Fruit fly (Drosophila melanogaster) S2 (cell line): ENCODE results near the gene Ugt301D1.

Source experiments
- CG8478 ChIP-seq: fragments of >200 bp; optimal IDR thresholded peaks from 2 replicates; lab custom pipeline; 2018
- CTCF ChIP-seq, 2 experiments: fragments of >200 bp; optimal IDR thresholded peaks; 2 replicates each; lab custom pipeline; 2018

DNA sequence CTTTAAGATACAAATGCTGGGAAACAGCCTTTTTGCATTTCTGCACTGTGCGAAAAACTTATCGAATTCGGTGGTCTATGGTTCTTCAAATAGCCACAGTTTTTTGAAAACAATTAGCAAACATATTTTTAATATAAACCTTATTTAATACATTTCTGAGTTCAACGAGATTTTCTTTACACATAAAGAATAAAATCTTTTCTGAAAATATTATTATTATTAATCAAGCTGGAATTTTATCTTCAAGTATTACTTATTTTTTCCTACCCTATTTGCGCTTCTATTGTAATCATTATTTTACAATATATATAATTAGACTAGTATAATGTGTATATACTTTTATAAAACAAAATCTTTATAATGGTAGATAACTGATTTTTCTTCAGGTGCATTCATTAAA is 27.2 kb upstream of the Ugt301D1 start:
- TF ChIP-seq CG8478, result no peak
- TF ChIP-seq CTCF (optimal IDR thresholded peaks at IDR 0.05; lab: Kevin White, UChicago), result no peak
